Worm (Caenorhabditis elegans) whole organism, young adult: ENCODE results near the gene F46G10.2.

Experiments
- B0019.2 ChIP-seq: fragments of 200-800 bp; sonication (Bioruptor generic); conservative IDR thresholded peaks from 2 replicates; pipeline ENCODE4 v1.3.6; 2022; ENCODE audit warnings: missing genetic modification reagents, missing genetic modification characterization, missing compliant biosample characterization
- K12H6.12 ChIP-seq: fragments of 200-800 bp; sonication (Bioruptor generic); optimal IDR thresholded peaks from 2 replicates; lab custom pipeline; 2018; ENCODE audit warnings: mild to moderate bottlenecking, missing genetic modification characterization, missing compliant biosample characterization
- T07F8.4 ChIP-seq: sonication (generic microtip); optimal IDR thresholded peaks from 2 replicates; lab custom pipeline; 2016; ENCODE audit warnings: mild to moderate bottlenecking, missing genetic modification characterization, moderate library complexity, missing compliant biosample characterization
- Y79H2A.3 ChIP-seq: fragments of 200-800 bp; sonication (Bioruptor generic); conservative IDR thresholded peaks from 2 replicates; pipeline ENCODE4 v1.3.6; 2022; ENCODE audit warnings: missing genetic modification reagents, missing genetic modification characterization, missing compliant biosample characterization
- ama-1 ChIP-seq, 3 experiments: fragments of 150-350 bp in 1 of 3; sonication (generic microtip) in 2 of 3; optimal IDR thresholded peaks; 2 replicates each; lab custom pipeline; 2014 to 2018; ENCODE audit warnings: missing biosample characterization in 2 of 3, missing genetic modification characterization in 2 of 3, missing genetic modification reagents in 2 of 3
- aptf-2 ChIP-seq: fragments of 200-800 bp; sonication (Bioruptor generic); conservative IDR thresholded peaks from 2 replicates; pipeline ENCODE4 v1.3.6; 2022; ENCODE audit warnings: missing genetic modification reagents, missing genetic modification characterization, missing compliant biosample characterization
- egl-18 ChIP-seq: fragments of 200-800 bp; sonication (Bioruptor generic); IDR thresholded peaks from 2 replicates; pipeline ENCODE4 v1.3.6; 2022; ENCODE audit warnings: missing genetic modification reagents, missing genetic modification characterization, missing compliant biosample characterization
- let-607 ChIP-seq, 2 experiments: fragments of 200-800 bp in 1 of 2; sonication (Bioruptor generic) in 1 of 2; sonication (generic microtip) in 1 of 2; optimal IDR thresholded peaks; 2 replicates each; lab custom pipeline; 2016 to 2018; ENCODE audit warnings: mild to moderate bottlenecking in 2 of 2, missing compliant biosample characterization in 2 of 2, missing genetic modification characterization in 2 of 2, moderate library complexity in 2 of 2, missing genotype in 1 of 2

DNA sequence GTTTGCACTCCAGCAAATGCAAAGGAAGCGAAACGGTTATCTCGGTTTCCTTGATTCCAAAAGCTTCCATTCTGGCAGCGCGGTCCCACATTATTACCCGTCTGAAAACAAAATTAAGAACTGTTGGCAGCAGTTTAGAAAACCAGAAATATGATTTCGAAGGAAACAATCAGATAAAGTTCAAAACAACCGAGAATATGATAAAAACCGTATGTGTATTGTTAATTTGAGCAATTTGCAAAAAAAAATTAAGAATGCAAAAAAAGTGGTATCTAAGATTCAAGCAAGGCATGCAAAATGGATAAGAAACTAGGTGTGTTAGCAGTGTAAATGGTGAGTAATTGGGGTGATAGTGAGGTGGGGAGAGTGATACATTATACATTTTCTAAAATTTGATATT lies 34.0 kb upstream of the F46G10.2 start, which contains the start of gene R04D3.4:
- TF ChIP-seq aptf-2 (GFP tag; lab: Robert Waterston, UW) (no peak), let-607 (tag; optimal IDR thresholded peaks at IDR 0.05; lab: Kevin White, UChicago) (no peak), egl-18 (GFP tag; lab: Robert Waterston, UW) (no peak), ama-1 (optimal IDR thresholded peaks at IDR 0.05; lab: Kevin White, UChicago) (no peak), ama-1 (GFP tag; optimal IDR thresholded peaks at IDR 0.05; lab: Kevin White, UChicago) (no peak), T07F8.4 (no peak), B0019.2 (no peak), K12H6.12 (tag; lab: Kevin White, UChicago) (no peak), Y79H2A.3 (GFP tag; lab: Robert Waterston, UW) (no peak)
